Fruit fly (Drosophila melanogaster) whole organism, embryonic: ENCODE results near the gene Rab3GAP1.

Experiments
- Asciz ChIP-seq: fragments of 200-800 bp; sonication (Bioruptor generic); optimal IDR thresholded peaks from 2 replicates; lab custom pipeline; 2017; ENCODE audit warnings: missing biosample characterization, mild to moderate bottlenecking, missing genetic modification characterization, missing genetic modification reagents
- BEAF-32 ChIP-seq: fragments of 200-800 bp; sonication (Bioruptor generic); optimal IDR thresholded peaks from 3 replicates; lab custom pipeline; 2017; ENCODE audit warnings: missing biosample characterization, missing genetic modification characterization, mild to moderate bottlenecking, moderate library complexity, missing genetic modification reagents
- Bteb2 ChIP-seq: fragments of 200-800 bp; sonication (Bioruptor generic); optimal IDR thresholded peaks from 2 replicates; lab custom pipeline; 2016; ENCODE audit warnings: missing biosample characterization, missing genetic modification characterization
- CG10366 ChIP-seq: fragments of 200-800 bp; sonication (Bioruptor generic); IDR thresholded peaks from 2 replicates; pipeline ENCODE4 v1.3.6; 2022; ENCODE audit warnings: missing biosample characterization, missing genetic modification characterization
- CG11093 ChIP-seq: fragments of 200-800 bp; sonication (Bioruptor generic); IDR thresholded peaks from 3 replicates; pipeline ENCODE4 v1.3.6; 2022; ENCODE audit warnings: missing biosample characterization, missing genetic modification characterization
- CG12104 ChIP-seq: fragments of 200-800 bp; sonication (Bioruptor generic); optimal IDR thresholded peaks from 3 replicates; lab custom pipeline; 2016; ENCODE audit warnings: missing biosample characterization, missing genetic modification characterization
- CG12391 ChIP-seq: fragments of 200-800 bp; sonication (Bioruptor generic); optimal IDR thresholded peaks from 3 replicates; lab custom pipeline; 2018; ENCODE audit warnings: missing biosample characterization, mild to moderate bottlenecking, missing genetic modification characterization, moderate library complexity
- CG12942 ChIP-seq: fragments of 200-800 bp; sonication (Bioruptor generic); optimal IDR thresholded peaks from 3 replicates; lab custom pipeline; 2016; ENCODE audit warnings: missing biosample characterization, missing genetic modification characterization
- CG13296 ChIP-seq: fragments of 200-800 bp; sonication (Bioruptor generic); optimal IDR thresholded peaks from 3 replicates; lab custom pipeline; 2018; ENCODE audit warnings: missing biosample characterization, mild to moderate bottlenecking, missing genetic modification characterization
- CG14667 ChIP-seq: fragments of 200-800 bp; sonication (Bioruptor generic); IDR thresholded peaks from 2 replicates; pipeline ENCODE4 v1.3.6; 2022; ENCODE audit warnings: missing biosample characterization, missing genetic modification characterization
- CG18011 ChIP-seq: fragments of 200-800 bp; sonication (Bioruptor generic); optimal IDR thresholded peaks from 2 replicates; lab custom pipeline; 2017; ENCODE audit warnings: missing biosample characterization, missing genetic modification characterization, mild to moderate bottlenecking, moderate library complexity, missing genotype
- CG31441 ChIP-seq: fragments of 200-800 bp; sonication (Bioruptor generic); IDR thresholded peaks from 2 replicates; pipeline ENCODE4 v1.3.6; 2022; ENCODE audit warnings: missing biosample characterization, missing genetic modification characterization
- CG3163 ChIP-seq: fragments of 200-800 bp; sonication (Bioruptor generic); optimal IDR thresholded peaks from 3 replicates; lab custom pipeline; 2016; ENCODE audit warnings: missing biosample characterization, missing genetic modification characterization
- CG3838 ChIP-seq: fragments of 200-800 bp; sonication (Bioruptor generic); optimal IDR thresholded peaks from 3 replicates; lab custom pipeline; 2016; ENCODE audit warnings: missing biosample characterization, missing genetic modification characterization
- CG5953 ChIP-seq: fragments of 200-800 bp; sonication (Bioruptor generic); IDR thresholded peaks from 2 replicates; pipeline ENCODE4 v1.3.6; 2022; ENCODE audit warnings: missing biosample characterization, missing genetic modification characterization
- CG6175 ChIP-seq: fragments of 200-800 bp; sonication (Bioruptor generic); IDR thresholded peaks from 3 replicates; pipeline ENCODE4 v1.3.6; 2022; ENCODE audit warnings: missing biosample characterization, missing genetic modification characterization
- CG6272 ChIP-seq: fragments of 200-800 bp; sonication (Bioruptor generic); IDR thresholded peaks from 2 replicates; pipeline ENCODE4 v1.3.6; 2022; ENCODE audit warnings: missing biosample characterization, missing genetic modification characterization
- CG8944 ChIP-seq: fragments of 200-800 bp; sonication (Bioruptor generic); optimal IDR thresholded peaks from 3 replicates; lab custom pipeline; 2016; ENCODE audit warnings: missing biosample characterization, missing genetic modification characterization
- CG9932 ChIP-seq: fragments of 200-800 bp; sonication (Bioruptor generic); IDR thresholded peaks from 2 replicates; pipeline ENCODE4 v1.3.6; 2022; ENCODE audit warnings: missing biosample characterization, missing genetic modification characterization
- Camta ChIP-seq: fragments of 200-800 bp; sonication (Bioruptor generic); optimal IDR thresholded peaks from 2 replicates; lab custom pipeline; 2016; ENCODE audit warnings: missing biosample characterization, missing genetic modification characterization
- Doc2 ChIP-seq: fragments of 200-800 bp; sonication (Bioruptor generic); IDR thresholded peaks from 2 replicates; pipeline ENCODE4 v1.3.6; 2022; ENCODE audit warnings: missing biosample characterization, missing genetic modification characterization
- Gsc ChIP-seq: fragments of 200-800 bp; sonication (Bioruptor generic); IDR thresholded peaks from 2 replicates; pipeline ENCODE4 v1.3.6; 2022; ENCODE audit warnings: missing biosample characterization, missing genetic modification characterization
- HLHmδ ChIP-seq: fragments of 200-800 bp; sonication (Bioruptor generic); optimal IDR thresholded peaks from 2 replicates; lab custom pipeline; 2018; ENCODE audit warnings: missing biosample characterization, mild to moderate bottlenecking, missing genetic modification characterization, moderate library complexity
- Hsf ChIP-seq: fragments of 200-800 bp; sonication (Bioruptor generic); optimal IDR thresholded peaks from 3 replicates; lab custom pipeline; 2016; ENCODE audit warnings: missing biosample characterization, missing genetic modification characterization
- Mes4 ChIP-seq: fragments of 200-800 bp; sonication (Bioruptor generic); optimal IDR thresholded peaks from 2 replicates; lab custom pipeline; 2016; ENCODE audit warnings: missing biosample characterization, missing genetic modification characterization
- Neu2 ChIP-seq: fragments of 200-800 bp; sonication (Bioruptor generic); optimal IDR thresholded peaks from 3 replicates; lab custom pipeline; 2016; ENCODE audit warnings: missing biosample characterization, missing genetic modification characterization, borderline replicate concordance
- Oli ChIP-seq: fragments of 200-800 bp; sonication (Bioruptor generic); optimal IDR thresholded peaks from 2 replicates; lab custom pipeline; 2018; ENCODE audit warnings: missing biosample characterization, mild to moderate bottlenecking, missing genetic modification characterization, moderate library complexity
- Opbp ChIP-seq: fragments of 200-800 bp; sonication (Bioruptor generic); IDR thresholded peaks from 3 replicates; pipeline ENCODE4 v1.3.6; 2022; ENCODE audit warnings: missing biosample characterization, missing genetic modification characterization; ENCODE audit not compliant: partially characterized antibody
- Rx ChIP-seq: fragments of 200-800 bp; sonication (Bioruptor generic); IDR thresholded peaks from 2 replicates; pipeline ENCODE4 v1.3.6; 2022; ENCODE audit warnings: missing biosample characterization, missing genetic modification characterization
- Sry-β ChIP-seq: fragments of 200-800 bp; sonication (Bioruptor generic); optimal IDR thresholded peaks from 2 replicates; lab custom pipeline; 2018; ENCODE audit warnings: missing biosample characterization, mild to moderate bottlenecking, missing genetic modification characterization, moderate library complexity
- YL-1 ChIP-seq: fragments of 200-800 bp; sonication (Bioruptor generic); optimal IDR thresholded peaks from 3 replicates; lab custom pipeline; 2017; ENCODE audit warnings: missing biosample characterization, mild to moderate bottlenecking, missing genetic modification characterization
- ap ChIP-seq: fragments of 200-800 bp; sonication (Bioruptor generic); IDR thresholded peaks from 2 replicates; pipeline ENCODE4 v1.3.6; 2022; ENCODE audit warnings: missing biosample characterization, missing genetic modification characterization
- ara ChIP-seq: fragments of 200-800 bp; sonication (Bioruptor generic); IDR thresholded peaks from 2 replicates; pipeline ENCODE4 v1.3.6; 2022; ENCODE audit warnings: missing biosample characterization, missing genetic modification characterization
- bowl ChIP-seq: fragments of 200-800 bp; sonication (Bioruptor generic); IDR thresholded peaks from 2 replicates; pipeline ENCODE4 v1.3.6; 2022; ENCODE audit warnings: missing biosample characterization, missing genetic modification characterization
- br ChIP-seq: fragments of >200 bp; optimal IDR thresholded peaks from 2 replicates; lab custom pipeline; 2017
- bsh ChIP-seq, 2 experiments: fragments of 200-800 bp; sonication (Bioruptor generic); optimal IDR thresholded peaks; 2 replicates each; lab custom pipeline; 2017 to 2018; ENCODE audit warnings: mild to moderate bottlenecking in 2 of 2, missing biosample characterization in 2 of 2, missing genetic modification characterization in 2 of 2, moderate library complexity in 1 of 2
- cato ChIP-seq: fragments of 200-800 bp; sonication (Bioruptor generic); optimal IDR thresholded peaks from 2 replicates; lab custom pipeline; 2016; ENCODE audit warnings: missing biosample characterization, missing genetic modification characterization, borderline replicate concordance
- chm ChIP-seq: fragments of 200-800 bp; sonication (Bioruptor generic); IDR thresholded peaks from 2 replicates; pipeline ENCODE4 v1.3.6; 2022; ENCODE audit warnings: missing biosample characterization, missing genetic modification characterization
- dimm ChIP-seq: fragments of 200-800 bp; sonication (Bioruptor generic); IDR thresholded peaks from 2 replicates; pipeline ENCODE4 v1.3.6; 2022; ENCODE audit warnings: missing biosample characterization, missing genetic modification characterization
- dmrt99B ChIP-seq: fragments of 200-800 bp; sonication (Bioruptor generic); optimal IDR thresholded peaks from 2 replicates; lab custom pipeline; 2018; ENCODE audit warnings: missing biosample characterization, mild to moderate bottlenecking, missing genetic modification characterization, moderate library complexity
- dysf ChIP-seq: fragments of 200-800 bp; sonication (Bioruptor generic); IDR thresholded peaks from 3 replicates; pipeline ENCODE4 v1.3.6; 2022; ENCODE audit warnings: missing biosample characterization, missing genetic modification characterization
- fu2 ChIP-seq: fragments of 200-800 bp; sonication (Bioruptor generic); optimal IDR thresholded peaks from 2 replicates; lab custom pipeline; 2016; ENCODE audit warnings: missing biosample characterization, missing genetic modification characterization
- ham ChIP-seq: fragments of 200-800 bp; sonication (Bioruptor generic); IDR thresholded peaks from 2 replicates; pipeline ENCODE4 v1.3.6; 2022; ENCODE audit warnings: missing biosample characterization, missing genetic modification characterization
- luna ChIP-seq: fragments of 200-800 bp; sonication (Bioruptor generic); optimal IDR thresholded peaks from 2 replicates; lab custom pipeline; 2016; ENCODE audit warnings: missing biosample characterization, missing genetic modification characterization
- otp ChIP-seq: fragments of 200-800 bp; sonication (Bioruptor generic); IDR thresholded peaks from 3 replicates; pipeline ENCODE4, ENCODE4 v1.3.6; 2022; ENCODE audit warnings: missing biosample characterization, missing genetic modification characterization
- pnt ChIP-seq: fragments of 200-800 bp; sonication (Bioruptor generic); optimal IDR thresholded peaks from 3 replicates; lab custom pipeline; 2016; ENCODE audit warnings: missing biosample characterization, missing genetic modification characterization
- ranshi ChIP-seq: fragments of 200-800 bp; sonication (Bioruptor generic); IDR thresholded peaks from 2 replicates; pipeline ENCODE4 v1.3.6; 2022; ENCODE audit warnings: missing biosample characterization, missing genetic modification characterization
- sna ChIP-seq: fragments of 200-800 bp; sonication (Bioruptor generic); IDR thresholded peaks from 2 replicates; pipeline ENCODE4 v1.3.6; 2022; ENCODE audit warnings: missing biosample characterization, missing genetic modification characterization; ENCODE audit not compliant: partially characterized antibody
- tgo ChIP-seq: fragments of 200-800 bp; sonication (Bioruptor generic); IDR thresholded peaks from 3 replicates; pipeline ENCODE4 v1.3.6; 2022; ENCODE audit warnings: missing biosample characterization, missing genetic modification characterization
- toy ChIP-seq: fragments of 200-800 bp; sonication (Bioruptor generic); IDR thresholded peaks from 2 replicates; pipeline ENCODE4 v1.3.6; 2022; ENCODE audit warnings: missing biosample characterization, missing genetic modification characterization
- trh ChIP-seq: fragments of 200-800 bp; sonication (Bioruptor generic); optimal IDR thresholded peaks from 2 replicates; lab custom pipeline; 2016; ENCODE audit warnings: missing biosample characterization, missing genetic modification characterization
- zf30C ChIP-seq: fragments of 200-800 bp; sonication (Bioruptor generic); optimal IDR thresholded peaks from 3 replicates; lab custom pipeline; 2018; ENCODE audit warnings: missing biosample characterization, mild to moderate bottlenecking, missing genetic modification characterization

Gene Rab3GAP1

dm6 chr2L:1655858-1656257 lies 44.9 kb upstream of the Rab3GAP1 start (continued):
- no peak for TF ChIP-seq CG12942 (GFP tag; lab: Kevin White, UChicago)
- no peak for TF ChIP-seq Sry-β
- no peak for TF ChIP-seq Camta (GFP tag; lab: Kevin White, UChicago)
- TF ChIP-seq ara = no peak
- TF ChIP-seq CG3838 (GFP tag; lab: Kevin White, UChicago) = no peak
- peak in 1 of 2 experiments; percentile 40 for TF ChIP-seq bsh (GFP tag; optimal IDR thresholded peaks at IDR 0.05; lab: Kevin White, UChicago)
- TF ChIP-seq cato = no peak
- TF ChIP-seq bowl (GFP tag; lab: Robert Waterston, UW) = no peak
- no peak for TF ChIP-seq CG6272 (GFP tag; lab: Robert Waterston, UW)
- peak; percentile 6 for TF ChIP-seq CG12104 (GFP tag; lab: Kevin White, UChicago)
- peak; percentile 39 for TF ChIP-seq CG9932
- no peak for TF ChIP-seq HLHmδ
- peak; percentile 59; the same call in 1 of the 2 replicates for TF ChIP-seq ranshi (GFP tag; lab: Robert Waterston, UW)
- TF ChIP-seq otp (GFP tag; lab: Robert Waterston, UW) = no peak
- TF ChIP-seq Neu2 (GFP tag; lab: Kevin White, UChicago) = no peak
- no peak for TF ChIP-seq YL-1 (GFP tag; lab: Kevin White, UChicago)
- TF ChIP-seq dmrt99B = peak; percentile 18
- TF ChIP-seq CG18011 = peak; percentile 13
- no peak for TF ChIP-seq pnt (GFP tag; lab: Kevin White, UChicago)
- peak; percentile 52 for TF ChIP-seq CG10366
- no peak for TF ChIP-seq zf30C (GFP tag; lab: Kevin White, UChicago)
- no peak for TF ChIP-seq Asciz
- TF ChIP-seq fu2 = no peak
- TF ChIP-seq chm (GFP tag; lab: Robert Waterston, UW) = peak; percentile 50; the same call in 1 of the 2 replicates
- no peak for TF ChIP-seq Bteb2 (GFP tag; lab: Kevin White, UChicago)
- no peak for TF ChIP-seq BEAF-32 (GFP tag; lab: Kevin White, UChicago)
- peak; percentile 44; the same call in 1 of the 3 replicates for TF ChIP-seq tgo (GFP tag; lab: Robert Waterston, UW)
- no peak for TF ChIP-seq CG3163
- peak; percentile 45; the same call in 1 of the 2 replicates for TF ChIP-seq Rx (GFP tag; lab: Robert Waterston, UW)
- no peak for TF ChIP-seq toy (GFP tag; lab: Robert Waterston, UW)
- no peak for TF ChIP-seq br (lab: Kevin White, UChicago)
- no peak for TF ChIP-seq trh
- TF ChIP-seq ap (GFP tag; lab: Robert Waterston, UW) = peak; percentile 23; the same call in 1 of the 2 replicates
- no peak for TF ChIP-seq Hsf (GFP tag; lab: Kevin White, UChicago)
- TF ChIP-seq CG11093 = no peak
- TF ChIP-seq dimm (GFP tag; lab: Robert Waterston, UW) = no peak
- TF ChIP-seq sna (GFP tag; lab: Robert Waterston, UW) = no peak
- TF ChIP-seq Opbp (GFP tag; lab: Robert Waterston, UW) = no peak
- no peak for TF ChIP-seq CG6175 (GFP tag; lab: Robert Waterston, UW)
- TF ChIP-seq CG8944 (GFP tag; lab: Kevin White, UChicago) = no peak
- TF ChIP-seq Oli = peak; percentile 22
- no peak for TF ChIP-seq CG12391 (tag; lab: Kevin White, UChicago)
- TF ChIP-seq Doc2 (GFP tag; lab: Robert Waterston, UW) = no peak
- TF ChIP-seq luna (GFP tag; lab: Kevin White, UChicago) = no peak
- TF ChIP-seq CG5953 (GFP tag; lab: Robert Waterston, UW) = 0 out of 2 replicates have a peak, but pooled peaks have one; percentile 46
- peak; percentile 64; the same call in 2 of the 3 replicates for TF ChIP-seq dysf (GFP tag; lab: Robert Waterston, UW)
- TF ChIP-seq CG13296 (GFP tag; lab: Kevin White, UChicago) = no peak
- peak; percentile 22; the same call in 1 of the 2 replicates for TF ChIP-seq CG31441
- TF ChIP-seq ham = no peak
- TF ChIP-seq Mes4 = no peak
- no peak for TF ChIP-seq Gsc (GFP tag; lab: Robert Waterston, UW)
- no peak for TF ChIP-seq CG14667
